Worm (Caenorhabditis elegans) whole organism, L3 larva: ENCODE results near the gene ttr-18.

ENCODE experiments used
- R02D3.7 ChIP-seq: fragments of 150-350 bp; optimal IDR thresholded peaks from 2 replicates; lab custom pipeline; 2014; ENCODE audit warnings: missing biosample characterization, missing genetic modification characterization
- ZK546.5 ChIP-seq: sonication (generic microtip); optimal IDR thresholded peaks from 2 replicates; lab custom pipeline; 2017; ENCODE audit warnings: missing biosample characterization, missing genetic modification characterization
- aly-2 ChIP-seq: fragments of 150-350 bp; optimal IDR thresholded peaks from 2 replicates; lab custom pipeline; 2014; ENCODE audit warnings: missing biosample characterization, missing genetic modification characterization
- ceh-16 ChIP-seq: sonication (generic microtip); optimal IDR thresholded peaks from 2 replicates; lab custom pipeline; 2017; ENCODE audit warnings: missing biosample characterization, missing genetic modification characterization
- ceh-28 ChIP-seq: fragments of 150-350 bp; optimal IDR thresholded peaks from 2 replicates; lab custom pipeline; 2014; ENCODE audit warnings: missing biosample characterization, missing genetic modification reagents, missing genetic modification characterization
- ceh-82 ChIP-seq: fragments of 150-350 bp; optimal IDR thresholded peaks from 2 replicates; lab custom pipeline; 2014; ENCODE audit warnings: missing biosample characterization, missing genetic modification characterization
- ceh-9 ChIP-seq: sonication (generic microtip); optimal IDR thresholded peaks from 2 replicates; lab custom pipeline; 2018; ENCODE audit warnings: missing biosample characterization, missing genetic modification characterization
- daf-12 ChIP-seq: fragments of 150-350 bp; optimal IDR thresholded peaks from 2 replicates; lab custom pipeline; 2014; ENCODE audit warnings: missing biosample characterization, missing genetic modification reagents, missing genetic modification characterization
- egl-5 ChIP-seq: fragments of 150-350 bp; optimal IDR thresholded peaks from 2 replicates; lab custom pipeline; 2017; ENCODE audit warnings: missing biosample characterization, missing genetic modification reagents, missing genetic modification characterization, inconsistent platforms
- elt-1 ChIP-seq: fragments of 150-350 bp; optimal IDR thresholded peaks from 2 replicates; lab custom pipeline; 2014; ENCODE audit warnings: missing biosample characterization, missing genetic modification characterization
- elt-2 ChIP-seq: sonication (generic microtip); optimal IDR thresholded peaks from 2 replicates; lab custom pipeline; 2016; ENCODE audit warnings: missing genetic modification reagents, mild to moderate bottlenecking, missing genetic modification characterization, missing compliant biosample characterization
- elt-3 ChIP-seq, 3 experiments: fragments of 150-350 bp in 1 of 3; sonication (generic microtip) in 2 of 3; optimal IDR thresholded peaks; 2 replicates in 2 of 3; 4 replicates in 1 of 3; lab custom pipeline; 2014 to 2017; ENCODE audit warnings: missing biosample characterization in 3 of 3, missing genetic modification characterization in 3 of 3
- eor-1 ChIP-seq, 2 experiments: fragments of 150-350 bp; optimal IDR thresholded peaks; 2 replicates each; lab custom pipeline; 2014 to 2018; ENCODE audit warnings: missing biosample characterization in 2 of 2, missing genetic modification characterization in 2 of 2
- fos-1 ChIP-seq: fragments of 150-350 bp; optimal IDR thresholded peaks from 2 replicates; lab custom pipeline; 2014; ENCODE audit warnings: missing biosample characterization, missing genetic modification characterization
- hmg-11 ChIP-seq: sonication (generic microtip); optimal IDR thresholded peaks from 2 replicates; lab custom pipeline; 2016; ENCODE audit warnings: missing genetic modification characterization, missing compliant biosample characterization
- jun-1 ChIP-seq: fragments of 150-350 bp; optimal IDR thresholded peaks from 2 replicates; lab custom pipeline; 2014; ENCODE audit warnings: missing biosample characterization, missing genetic modification reagents, missing genetic modification characterization
- lin-15B ChIP-seq: fragments of 150-350 bp; optimal IDR thresholded peaks from 2 replicates; lab custom pipeline; 2014; ENCODE audit warnings: missing biosample characterization, missing genetic modification characterization
- lin-39 ChIP-seq: fragments of 150-350 bp; optimal IDR thresholded peaks from 2 replicates; lab custom pipeline; 2018; ENCODE audit warnings: missing biosample characterization, missing genetic modification reagents, missing genetic modification characterization
- lsy-12 ChIP-seq: sonication (generic microtip); optimal IDR thresholded peaks from 2 replicates; lab custom pipeline; 2016; ENCODE audit warnings: mild to moderate bottlenecking, missing genetic modification characterization, missing compliant biosample characterization
- mdl-1 ChIP-seq: fragments of 150-350 bp; optimal IDR thresholded peaks from 2 replicates; lab custom pipeline; 2014; ENCODE audit warnings: missing biosample characterization, missing genetic modification characterization
- nfya-1 ChIP-seq: sonication (generic microtip); optimal IDR thresholded peaks from 2 replicates; lab custom pipeline; 2017; ENCODE audit warnings: missing genetic modification characterization, mild to moderate bottlenecking, missing compliant biosample characterization, antibody characterized with exemption, moderate library complexity; ENCODE audit not compliant: insufficient read depth
- nhr-23 ChIP-seq: fragments of 150-350 bp; optimal IDR thresholded peaks from 2 replicates; lab custom pipeline; 2014; ENCODE audit warnings: missing biosample characterization, missing genetic modification reagents, missing genetic modification characterization
- nhr-25 ChIP-seq: sonication (generic microtip); optimal IDR thresholded peaks from 2 replicates; lab custom pipeline; 2017; ENCODE audit warnings: missing biosample characterization, missing genetic modification characterization
- nhr-43 ChIP-seq: sonication (generic microtip); optimal IDR thresholded peaks from 2 replicates; lab custom pipeline; 2016; ENCODE audit warnings: mild to moderate bottlenecking, missing genetic modification characterization, missing compliant biosample characterization; ENCODE audit not compliant: poor library complexity, severe bottlenecking
- nhr-76 ChIP-seq: fragments of 150-350 bp; sonication (generic microtip); optimal IDR thresholded peaks from 5 replicates; lab custom pipeline; 2014; ENCODE audit warnings: missing biosample characterization, missing genetic modification characterization
- nhr-77 ChIP-seq: fragments of 150-350 bp; optimal IDR thresholded peaks from 2 replicates; lab custom pipeline; 2014; ENCODE audit warnings: missing biosample characterization, missing genetic modification characterization
- pha-4 ChIP-seq: fragments of 150-350 bp; optimal IDR thresholded peaks from 2 replicates; lab custom pipeline; 2014; ENCODE audit warnings: missing biosample characterization, missing genetic modification reagents, missing genetic modification characterization
- pqm-1 ChIP-seq: fragments of 150-350 bp; optimal IDR thresholded peaks from 2 replicates; lab custom pipeline; 2017; ENCODE audit warnings: missing biosample characterization, missing genetic modification characterization, inconsistent platforms
- sea-2 ChIP-seq: fragments of 150-350 bp; sonication (generic microtip); optimal IDR thresholded peaks from 4 replicates; lab custom pipeline; 2014; ENCODE audit warnings: missing biosample characterization, missing genetic modification reagents, missing genetic modification characterization
- skn-1 ChIP-seq: fragments of 150-350 bp; optimal IDR thresholded peaks from 2 replicates; lab custom pipeline; 2014; ENCODE audit warnings: missing biosample characterization, missing genetic modification characterization
- snpc-4 ChIP-seq: fragments of 150-350 bp; optimal IDR thresholded peaks from 2 replicates; lab custom pipeline; 2014; ENCODE audit warnings: missing biosample characterization, missing genetic modification characterization
- tbx-2 ChIP-seq: sonication (generic microtip); optimal IDR thresholded peaks from 2 replicates; lab custom pipeline; 2016; ENCODE audit warnings: mild to moderate bottlenecking, missing genetic modification characterization, missing compliant biosample characterization
- unc-39 ChIP-seq: sonication (generic microtip); optimal IDR thresholded peaks from 4 replicates; lab custom pipeline; 2017; ENCODE audit warnings: missing biosample characterization, missing genetic modification characterization
- unc-62 ChIP-seq: fragments of 150-350 bp; sonication (generic microtip); optimal IDR thresholded peaks from 4 replicates; lab custom pipeline; 2014; ENCODE audit warnings: missing biosample characterization, missing genetic modification reagents, missing genetic modification characterization
- zag-1 ChIP-seq: fragments of 150-350 bp; optimal IDR thresholded peaks from 2 replicates; lab custom pipeline; 2014; ENCODE audit warnings: missing biosample characterization, missing genetic modification characterization

The ttr-18 gene

ce11 chrII:11476410-11476809, 10.1 kb downstream of the ttr-18 start, which contains the start of gene W02B12.16:
Gene W02B12.16 (minus strand): TSS chrII:11476510.
- TF ChIP-seq nhr-43 (tag; lab: Kevin White, UChicago) (peak; percentile 2), nfya-1 (tag; lab: Kevin White, UChicago) (no peak)

ce11 chrII:11473525-11474181, 12.9 kb downstream of the ttr-18 start, which contains the start of the genes metl-1 and W02B12.11:
Gene metl-1 (minus strand): TSS chrII:11473575.
Gene W02B12.11 (plus strand): TSS chrII:11473861.
- peak; percentile 59 for TF ChIP-seq elt-2
- TF ChIP-seq lin-39 (tag; lab: Kevin White, UChicago), result peak; percentile 40
- no peak for TF ChIP-seq ceh-9 (tag; lab: Kevin White, UChicago)
- peak; percentile 80 for TF ChIP-seq tbx-2 (tag; lab: Kevin White, UChicago)
- TF ChIP-seq nhr-43 (tag; lab: Kevin White, UChicago), result peak; percentile 86
- peak; percentile 62 for TF ChIP-seq jun-1
- no peak for TF ChIP-seq daf-12 (tag; lab: Kevin White, UChicago)
- no peak for TF ChIP-seq sea-2 (GFP tag; lab: Kevin White, UChicago)
- no peak for TF ChIP-seq pha-4
- peak; percentile 83 for TF ChIP-seq hmg-11
- TF ChIP-seq nhr-25 (tag; lab: Kevin White, UChicago), result peak; percentile 60
- TF ChIP-seq lin-15B, result peak; percentile 69
- TF ChIP-seq egl-5, result peak; percentile 36
- peak; percentile 10 for TF ChIP-seq nhr-77 (tag; lab: Kevin White, UChicago)
- TF ChIP-seq lsy-12 (tag; lab: Kevin White, UChicago), result peak; percentile 65
- peak; percentile 63 for TF ChIP-seq ceh-28 (tag; lab: Kevin White, UChicago)
- TF ChIP-seq skn-1, result peak; percentile 44
- TF ChIP-seq ceh-82 (tag; lab: Kevin White, UChicago), result peak; percentile 58
- TF ChIP-seq R02D3.7, result peak; percentile 81
- no peak for TF ChIP-seq unc-62
- TF ChIP-seq elt-1, result peak; percentile 11
- peak; percentile 26 for TF ChIP-seq pqm-1 (tag; lab: Kevin White, UChicago)
- peak; percentile 95 for TF ChIP-seq nhr-23 (tag; lab: Kevin White, UChicago)
- TF ChIP-seq nhr-76, result no peak

- peak; percentile 5 for TF ChIP-seq pha-4
- TF ChIP-seq elt-3 (tag; optimal IDR thresholded peaks at IDR 0.05; lab: Kevin White, UChicago), result peak; percentile 24 to 86 (median 76)
- peak; percentile 4 for TF ChIP-seq mdl-1 (tag; lab: Kevin White, UChicago)
- TF ChIP-seq skn-1, result peak; percentile 15
- TF ChIP-seq eor-1 (tag; optimal IDR thresholded peaks at IDR 0.05; lab: Kevin White, UChicago), result no peak
- no peak for TF ChIP-seq nhr-77 (tag; lab: Kevin White, UChicago)
- no peak for TF ChIP-seq ceh-16
- TF ChIP-seq nhr-43 (tag; lab: Kevin White, UChicago), result peak; percentile 75
- peak; percentile 51 for TF ChIP-seq nhr-25 (tag; lab: Kevin White, UChicago)
- peak; percentile 77 for TF ChIP-seq elt-2
- TF ChIP-seq pqm-1 (tag; lab: Kevin White, UChicago), result peak; percentile 77
- peak; percentile 46 for TF ChIP-seq jun-1
- TF ChIP-seq snpc-4 (tag; lab: Kevin White, UChicago), result peak; percentile 47
Measured at ce11 chrII:11472542-11472941, 14.0 kb downstream of the ttr-18 start.

ce11 chrII:11471916-11472315, 14.6 kb downstream of the ttr-18 start, which contains the start of gene mfn-1:
Gene mfn-1 (minus strand): TSS chrII:11472016.
- TF ChIP-seq unc-39 (no peak), lin-39 (tag; lab: Kevin White, UChicago) (no peak), elt-2 (no peak), ZK546.5 (tag; lab: Kevin White, UChicago) (no peak), nhr-25 (tag; lab: Kevin White, UChicago) (no peak), nhr-77 (tag; lab: Kevin White, UChicago) (no peak), aly-2 (tag; lab: Kevin White, UChicago) (no peak), zag-1 (no peak), fos-1 (tag; lab: Kevin White, UChicago) (no peak)
